Fruit fly (Drosophila melanogaster): Measurements from ENCODE around the gene Snoo.

Snoo gene

DNA sequence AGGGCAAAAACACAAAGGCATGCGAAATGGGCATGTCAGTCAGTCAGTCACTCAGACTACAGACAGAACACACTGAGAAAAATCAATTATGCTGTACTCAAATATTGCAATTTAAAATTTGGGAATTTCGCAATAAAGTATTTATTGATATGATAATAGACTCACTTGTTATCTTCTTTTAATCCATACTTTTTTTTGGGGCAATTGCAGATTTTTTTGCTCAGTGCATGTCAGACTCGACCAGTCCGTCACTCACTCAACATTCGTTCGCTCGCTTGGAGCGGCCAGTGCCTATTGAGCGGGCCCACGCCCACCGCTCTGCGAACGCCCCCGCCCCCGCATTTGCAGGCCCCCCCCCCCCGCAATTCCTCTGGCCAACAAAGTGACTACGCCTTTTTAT, 67.6 kb downstream of the Snoo start (continued):
- TF ChIP-seq HHEX (GFP tag; optimal IDR thresholded peaks at IDR 0.05) (peak; percentile 39), CG2889 (GFP tag; IDR thresholded peaks at IDR 0.05) (peak; percentile 79; the same call in 2 of the 3 replicates), nerfin-2 (GFP tag; IDR thresholded peaks at IDR 0.05; ENCODE audit: partially characterized antibody) (no peak), her (GFP tag; optimal IDR thresholded peaks at IDR 0.05) (peak; percentile 26), CG7963 (GFP tag; IDR thresholded peaks at IDR 0.05; ENCODE audit: partially characterized antibody) (no peak), CG9797 (GFP tag; optimal IDR thresholded peaks at IDR 0.05) (no peak), kay (GFP tag; optimal IDR thresholded peaks at IDR 0.05) (no peak), ewg (GFP tag; optimal IDR thresholded peaks at IDR 0.05) (peak; percentile 37), CG8281 (tag; optimal IDR thresholded peaks at IDR 0.05) (no peak), CG11696 (GFP tag; IDR thresholded peaks at IDR 0.05) (peak; percentile 36; the same call in 1 of the 2 replicates), CG6654 (GFP tag; optimal IDR thresholded peaks at IDR 0.05) (no peak), Ets97D (GFP tag; optimal IDR thresholded peaks at IDR 0.05) (no peak), Xbp1 (GFP tag; optimal IDR thresholded peaks at IDR 0.05) (peak; percentile 76), CG10209 (GFP tag; optimal IDR thresholded peaks at IDR 0.05) (peak; percentile 76), Mad (GFP tag; optimal IDR thresholded peaks at IDR 0.05) (no peak), Awh (GFP tag; IDR thresholded peaks at IDR 0.05) (peak; percentile 42; the same call in 1 of the 2 replicates), Nf-YA (GFP tag; IDR thresholded peaks at IDR 0.05) (peak; percentile 49; the same call in 1 of the 2 replicates), CG31224 (GFP tag; IDR thresholded peaks at IDR 0.05) (peak; percentile 52; the same call in 1 of the 2 replicates), Rx (GFP tag; IDR thresholded peaks at IDR 0.05) (peak; percentile 46), Sin3A (optimal IDR thresholded peaks at IDR 0.05) (no peak), Xrp1 (GFP tag; IDR thresholded peaks at IDR 0.05) (peak; percentile 55; the same call in 1 of the 2 replicates), lbe (GFP tag; optimal IDR thresholded peaks at IDR 0.05) (peak; percentile 0), CG11456 (GFP tag; IDR thresholded peaks at IDR 0.05) (peak; percentile 80), NC2β (GFP tag; optimal IDR thresholded peaks at IDR 0.05) (peak; percentile 32), CG6175 (GFP tag; IDR thresholded peaks at IDR 0.05) (0 out of 3 replicates have a peak, but pooled peaks have one; percentile 12), CG10147 (GFP tag; optimal IDR thresholded peaks at IDR 0.05) (no peak), gt (GFP tag; IDR thresholded peaks at IDR 0.05) (no peak), CG12942 (GFP tag; optimal IDR thresholded peaks at IDR 0.05) (peak; percentile 47), CG16815 (GFP tag; optimal IDR thresholded peaks at IDR 0.05) (peak; percentile 46), CG18764 (GFP tag; optimal IDR thresholded peaks at IDR 0.05) (no peak), Deaf1 (tag; optimal IDR thresholded peaks at IDR 0.05) (no peak), CG1647 (GFP tag; optimal IDR thresholded peaks at IDR 0.05) (no peak), wdn (GFP tag; IDR thresholded peaks at IDR 0.05) (peak; percentile 73), eve (GFP tag; optimal IDR thresholded peaks at IDR 0.05) (peak in 1 of 2 experiments; percentile 20), jing (GFP tag; optimal IDR thresholded peaks at IDR 0.05) (peak; percentile 51), CG17829 (tag; optimal IDR thresholded peaks at IDR 0.05) (no peak), CG11695 (GFP tag; IDR thresholded peaks at IDR 0.05) (peak; percentile 72; the same call in 2 of the 3 replicates), CG7839 (tag; optimal IDR thresholded peaks at IDR 0.05) (peak; percentile 69), pnt (GFP tag; optimal IDR thresholded peaks at IDR 0.05) (peak; percentile 63), Atf3 (GFP tag; optimal IDR thresholded peaks at IDR 0.05) (peak; percentile 14), Ssrp (tag; optimal IDR thresholded peaks at IDR 0.05) (peak; percentile 51), prd (optimal IDR thresholded peaks at IDR 0.05) (no peak), prd (GFP tag; IDR thresholded peaks at IDR 0.05) (peak; percentile 75), oc (tag; optimal IDR thresholded peaks at IDR 0.05) (peak; percentile 37), CG1792 (GFP tag; optimal IDR thresholded peaks at IDR 0.05) (no peak), Side (GFP tag; optimal IDR thresholded peaks at IDR 0.05) (peak; percentile 47), CTCF (GFP tag; optimal IDR thresholded peaks at IDR 0.05) (no peak), al (GFP tag; IDR thresholded peaks at IDR 0.05) (peak; percentile 67), sens-2 (GFP tag; IDR thresholded peaks at IDR 0.05) (peak; percentile 60; the same call in 1 of the 2 replicates), Fer2 (tag; optimal IDR thresholded peaks at IDR 0.05) (no peak), CG11560 (tag; IDR thresholded peaks at IDR 0.05) (peak; percentile 57; the same call in 2 of the 3 replicates), CG12071 (GFP tag; optimal IDR thresholded peaks at IDR 0.05) (no peak), tup (GFP tag; optimal IDR thresholded peaks at IDR 0.05) (no peak)

All from whole organism, embryonic.